Fruit fly (Drosophila melanogaster): ENCODE measurements around the gene MtnB.
A peak's percentile ranks its signal among the peaks of the same experiment; 100 is the strongest.

Gene MtnB

dm6 chr3R:20550632-20551486, 47.3 kb upstream of the MtnB start (continued):
- TF ChIP-seq CG32006 (GFP tag; optimal IDR thresholded peaks at IDR 0.05) (no peak), fd59A (GFP tag; optimal IDR thresholded peaks at IDR 0.05) (no peak), CG1621 (tag; optimal IDR thresholded peaks at IDR 0.05) (no peak), ss (GFP tag; optimal IDR thresholded peaks at IDR 0.05) (peak; percentile 38 to 64), Lpt (GFP tag; optimal IDR thresholded peaks at IDR 0.05) (peak; percentile 44), topi (GFP tag; optimal IDR thresholded peaks at IDR 0.05) (peak; percentile 39), CG3919 (GFP tag; optimal IDR thresholded peaks at IDR 0.05) (peak; percentile 13), Eip93F (GFP tag; optimal IDR thresholded peaks at IDR 0.05) (no peak), CG6276 (GFP tag; optimal IDR thresholded peaks at IDR 0.05) (peak; percentile 59), CG6808 (GFP tag; optimal IDR thresholded peaks at IDR 0.05) (peak; percentile 43), achi (GFP tag; optimal IDR thresholded peaks at IDR 0.05) (peak; percentile 16), CG8119 (GFP tag; IDR thresholded peaks at IDR 0.05) (peak; percentile 51; the same call in 2 of the 3 replicates), CG11294 (GFP tag; IDR thresholded peaks at IDR 0.05) (no peak; the same call in 1 of the 2 replicates), OdsH (GFP tag; optimal IDR thresholded peaks at IDR 0.05) (peak; percentile 10), CG9139 (GFP tag; optimal IDR thresholded peaks at IDR 0.05) (peak; percentile 67), acj6 (GFP tag; optimal IDR thresholded peaks at IDR 0.05) (no peak), Gug (GFP tag; IDR thresholded peaks at IDR 0.05) (no peak), Blimp-1 (GFP tag; optimal IDR thresholded peaks at IDR 0.05) (no peak)

- TF ChIP-seq Smox (GFP tag; optimal IDR thresholded peaks at IDR 0.05) (peak; percentile 76), CG8632 (GFP tag; optimal IDR thresholded peaks at IDR 0.05) (peak; percentile 89), CG9139 (GFP tag; optimal IDR thresholded peaks at IDR 0.05) (peak; percentile 74), achi (GFP tag; optimal IDR thresholded peaks at IDR 0.05) (peak; percentile 91), Met (GFP tag; optimal IDR thresholded peaks at IDR 0.05) (peak; percentile 85), CG11762 (GFP tag; optimal IDR thresholded peaks at IDR 0.05; ENCODE audit: insufficient read depth) (peak; percentile 86), CG8319 (GFP tag; optimal IDR thresholded peaks at IDR 0.05) (peak; percentile 87), eg (GFP tag; IDR thresholded peaks at IDR 0.05) (peak; percentile 80), dac (GFP tag; optimal IDR thresholded peaks at IDR 0.05) (peak; percentile 77), Hr38 (GFP tag; optimal IDR thresholded peaks at IDR 0.05) (no peak), Hr39 (GFP tag; optimal IDR thresholded peaks at IDR 0.05) (peak; percentile 65), OdsH (GFP tag; optimal IDR thresholded peaks at IDR 0.05) (peak; percentile 90), Ets21C (GFP tag; optimal IDR thresholded peaks at IDR 0.05) (peak; percentile 30), Eip75B (GFP tag; optimal IDR thresholded peaks at IDR 0.05) (peak; percentile 84), pdm3 (GFP tag; optimal IDR thresholded peaks at IDR 0.05) (peak; percentile 84), CG10631 (GFP tag; optimal IDR thresholded peaks at IDR 0.05) (peak; percentile 89), Ets96B (tag; optimal IDR thresholded peaks at IDR 0.05) (peak; percentile 91), CG11294 (GFP tag; IDR thresholded peaks at IDR 0.05) (peak; percentile 71), net (GFP tag; optimal IDR thresholded peaks at IDR 0.05) (peak; percentile 79), Sox14 (GFP tag; optimal IDR thresholded peaks at IDR 0.05) (peak; percentile 75), Eip78C (GFP tag) (peak; percentile 94), CG6854 (GFP tag; optimal IDR thresholded peaks at IDR 0.05) (peak; percentile 63), Blimp-1 (GFP tag; optimal IDR thresholded peaks at IDR 0.05) (peak; percentile 64), fd59A (GFP tag; optimal IDR thresholded peaks at IDR 0.05) (peak; percentile 85), CG31627 (GFP tag; optimal IDR thresholded peaks at IDR 0.05) (peak; percentile 75), fd85E (GFP tag; optimal IDR thresholded peaks at IDR 0.05) (peak; percentile 65), CG32006 (GFP tag; optimal IDR thresholded peaks at IDR 0.05) (peak; percentile 90), CG10669 (GFP tag; optimal IDR thresholded peaks at IDR 0.05) (peak; percentile 87), cyc (GFP tag; optimal IDR thresholded peaks at IDR 0.05) (peak; percentile 78), Gug (GFP tag; IDR thresholded peaks at IDR 0.05) (peak; percentile 72), lz (GFP tag; optimal IDR thresholded peaks at IDR 0.05) (peak; percentile 71), CG8119 (GFP tag; IDR thresholded peaks at IDR 0.05) (peak; percentile 89), CG3919 (GFP tag; optimal IDR thresholded peaks at IDR 0.05) (peak; percentile 92), topi (GFP tag; optimal IDR thresholded peaks at IDR 0.05) (peak; percentile 78), CG11902 (GFP tag; optimal IDR thresholded peaks at IDR 0.05) (peak; percentile 81), Hr4 (GFP tag; optimal IDR thresholded peaks at IDR 0.05) (peak; percentile 79), dsx (GFP tag; optimal IDR thresholded peaks at IDR 0.05; ENCODE audit: poor library complexity, severe bottlenecking) (peak; percentile 84), Sox102F (GFP tag; optimal IDR thresholded peaks at IDR 0.05) (peak; percentile 71)
These were observed 46.5 kb upstream of the MtnB start for dm6 chr3R:20549855-20550603.
